Worm (Caenorhabditis elegans) whole organism, L1 larva: ENCODE data around the gene acdh-6.

Source experiments
- ama-1 ChIP-seq: fragments of 150-350 bp; optimal IDR thresholded peaks from 2 replicates; lab custom pipeline; 2014
- blmp-1 ChIP-seq: fragments of 150-350 bp; optimal IDR thresholded peaks from 2 replicates; lab custom pipeline; 2014; ENCODE audit warnings: missing biosample characterization, missing genetic modification characterization
- elt-2 ChIP-seq: sonication (generic microtip); optimal IDR thresholded peaks from 2 replicates; lab custom pipeline; 2016; ENCODE audit warnings: missing genetic modification characterization, mild to moderate bottlenecking, inconsistent platforms, missing compliant biosample characterization, missing genetic modification reagents
- fkh-10 ChIP-seq: sonication (generic microtip); optimal IDR thresholded peaks from 2 replicates; lab custom pipeline; 2017; ENCODE audit warnings: missing biosample characterization, missing genetic modification reagents, missing genetic modification characterization
- lin-13 ChIP-seq: fragments of 150-350 bp; optimal IDR thresholded peaks from 2 replicates; lab custom pipeline; 2014; ENCODE audit warnings: missing biosample characterization, missing genetic modification reagents, missing genetic modification characterization
- nhr-12 ChIP-seq: sonication (generic microtip); optimal IDR thresholded peaks from 2 replicates; lab custom pipeline; 2017; ENCODE audit warnings: missing biosample characterization, missing genetic modification characterization
- nhr-28 ChIP-seq: fragments of 150-350 bp; optimal IDR thresholded peaks from 2 replicates; lab custom pipeline; 2014; ENCODE audit warnings: missing biosample characterization, missing genetic modification characterization
- nhr-85 ChIP-seq: sonication (generic microtip); peaks from one replicate; lab custom pipeline; 2016; ENCODE audit warnings: missing genetic modification characterization, inconsistent platforms, missing compliant biosample characterization
- zag-1 ChIP-seq: fragments of 150-350 bp; optimal IDR thresholded peaks from 2 replicates; lab custom pipeline; 2014; ENCODE audit warnings: missing biosample characterization, missing genetic modification characterization
- ztf-11 ChIP-seq, 2 experiments: sonication (generic microtip); optimal IDR thresholded peaks; 2 replicates each; lab custom pipeline; 2016 to 2017; ENCODE audit warnings: missing genetic modification characterization in 2 of 2, missing biosample characterization in 1 of 2, missing compliant biosample characterization in 1 of 2

- TF ChIP-seq ztf-11 (tag; optimal IDR thresholded peaks at IDR 0.05; lab: Kevin White, UChicago), result no peak
- TF ChIP-seq lin-13 (GFP tag; lab: Kevin White, UChicago), result no peak
- no peak for TF ChIP-seq nhr-85
- TF ChIP-seq fkh-10 (GFP tag; lab: Kevin White, UChicago), result peak; percentile 87
- TF ChIP-seq elt-2 (tag; lab: Kevin White, UChicago), result no peak
- TF ChIP-seq nhr-28, result no peak
- TF ChIP-seq ama-1 (lab: Kevin White, UChicago), result no peak
- TF ChIP-seq blmp-1 (tag; lab: Kevin White, UChicago), result peak; percentile 40
- no peak for TF ChIP-seq zag-1 (tag; lab: Kevin White, UChicago)
- no peak for TF ChIP-seq nhr-12
Observed at ce11 chrIII:8511711-8512110, 49.2 kb upstream of the acdh-6 start.
